Worm (Caenorhabditis elegans): Measurements from ENCODE around the gene cnp-2.

DNA sequence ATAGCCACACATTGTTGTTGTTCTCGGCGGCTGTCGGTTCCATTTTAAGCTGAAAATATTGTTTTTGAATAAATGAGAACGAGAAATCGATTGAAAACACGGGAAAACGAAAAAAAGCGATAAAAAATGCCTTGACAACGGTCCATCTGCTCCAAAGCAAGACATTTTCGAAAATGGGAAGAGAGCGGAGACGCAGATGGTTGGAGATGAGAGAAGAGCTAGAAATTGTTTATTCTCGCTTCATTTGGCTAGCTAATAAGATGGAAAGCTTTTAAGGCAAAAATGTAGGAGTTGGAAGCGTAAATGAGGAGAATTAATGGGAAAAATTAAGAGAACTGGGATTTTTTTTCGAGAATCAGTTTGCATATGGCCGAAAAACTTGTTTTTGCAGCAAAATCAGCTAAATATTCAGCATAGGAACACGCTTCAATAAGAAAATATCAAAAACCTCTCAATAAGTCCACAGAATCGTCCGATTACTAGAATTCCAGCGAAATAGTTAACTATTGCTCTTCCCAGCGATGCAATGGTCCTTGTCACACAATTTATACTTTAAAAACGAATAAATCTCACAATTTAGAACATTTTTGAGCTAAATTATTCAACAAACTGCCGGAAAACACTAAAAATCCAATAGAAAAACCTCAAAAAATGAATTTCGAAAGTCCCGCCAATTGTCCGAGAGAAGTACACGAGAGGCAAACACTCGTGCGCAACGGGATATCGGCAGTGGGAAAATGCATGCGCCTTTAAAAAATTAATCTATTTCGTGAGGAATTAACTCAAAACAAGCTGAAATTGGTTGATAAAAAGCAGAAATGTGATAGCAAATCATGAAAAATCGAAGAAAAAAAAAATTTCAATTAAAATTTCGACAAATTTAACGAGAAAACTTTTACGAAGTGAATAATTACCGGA is 22.1 kb upstream of the cnp-2 start, which contains the start of gene pisy-1:
- TF ChIP-seq ceh-82 (tag; optimal IDR thresholded peaks at IDR 0.05) (no peak), C34F6.9 (tag; optimal IDR thresholded peaks at IDR 0.05) (peak; percentile 71), dmd-4 (tag; optimal IDR thresholded peaks at IDR 0.05) (no peak), ZK546.5 (tag; optimal IDR thresholded peaks at IDR 0.05) (no peak), nhr-77 (tag; optimal IDR thresholded peaks at IDR 0.05) (no peak), unc-62 (GFP tag; optimal IDR thresholded peaks at IDR 0.05) (no peak), unc-39 (tag; optimal IDR thresholded peaks at IDR 0.05) (no peak), ztf-4 (tag; optimal IDR thresholded peaks at IDR 0.05) (no peak), nhr-25 (tag; optimal IDR thresholded peaks at IDR 0.05) (peak; percentile 44), zag-1 (tag; optimal IDR thresholded peaks at IDR 0.05) (no peak), mdl-1 (tag; optimal IDR thresholded peaks at IDR 0.05) (no peak), snpc-4 (tag; optimal IDR thresholded peaks at IDR 0.05) (peak; percentile 6)

Data from whole organism, L2 larva.